Worm (Caenorhabditis elegans): ENCODE data around the gene tag-65.

tag-65 gene

ce11 chrV:13668337-13668736 lies 10.1 kb downstream of the tag-65 start:
- TF ChIP-seq pha-4 (tag; optimal IDR thresholded peaks at IDR 0.05) (no peak), ztf-11 (tag; optimal IDR thresholded peaks at IDR 0.05) (no peak), mep-1 (tag; optimal IDR thresholded peaks at IDR 0.05) (no peak), unc-120 (tag; optimal IDR thresholded peaks at IDR 0.05; ENCODE audit: poor library complexity, severe bottlenecking) (no peak), sptf-1 (tag; optimal IDR thresholded peaks at IDR 0.05) (peak; percentile 13)

DNA sequence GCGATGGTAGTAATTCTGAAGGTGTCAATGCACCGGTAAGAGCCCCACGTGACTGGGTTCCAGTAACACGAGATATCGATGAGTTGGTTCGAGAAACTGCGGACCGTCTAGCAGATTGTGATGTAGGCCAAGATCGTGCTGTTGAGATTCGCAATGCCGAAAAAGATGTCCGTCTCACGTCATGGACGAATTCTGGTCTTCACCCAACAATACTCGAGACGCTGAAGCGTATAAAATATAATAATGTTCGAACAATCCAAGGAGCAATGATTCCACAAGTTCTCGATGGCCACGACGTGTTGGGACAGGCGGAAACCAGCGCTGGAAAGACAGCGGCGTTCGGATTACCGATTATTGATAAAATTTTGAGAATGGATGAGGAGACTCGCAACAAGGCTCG lies 11.9 kb downstream of the tag-65 start:
- TF ChIP-seq mab-5 (tag; optimal IDR thresholded peaks at IDR 0.05), result no peak
- TF ChIP-seq nhr-28 (tag; optimal IDR thresholded peaks at IDR 0.05), result no peak
- TF ChIP-seq zip-8 (tag; optimal IDR thresholded peaks at IDR 0.05), result no peak
- TF ChIP-seq unc-39 (tag; optimal IDR thresholded peaks at IDR 0.05), result no peak
- TF ChIP-seq drap-1 (GFP tag; optimal IDR thresholded peaks at IDR 0.05), result no peak
- TF ChIP-seq hlh-1 (tag; optimal IDR thresholded peaks at IDR 0.05), result no peak
- no peak for TF ChIP-seq mls-2 (tag; optimal IDR thresholded peaks at IDR 0.05)

DNA sequence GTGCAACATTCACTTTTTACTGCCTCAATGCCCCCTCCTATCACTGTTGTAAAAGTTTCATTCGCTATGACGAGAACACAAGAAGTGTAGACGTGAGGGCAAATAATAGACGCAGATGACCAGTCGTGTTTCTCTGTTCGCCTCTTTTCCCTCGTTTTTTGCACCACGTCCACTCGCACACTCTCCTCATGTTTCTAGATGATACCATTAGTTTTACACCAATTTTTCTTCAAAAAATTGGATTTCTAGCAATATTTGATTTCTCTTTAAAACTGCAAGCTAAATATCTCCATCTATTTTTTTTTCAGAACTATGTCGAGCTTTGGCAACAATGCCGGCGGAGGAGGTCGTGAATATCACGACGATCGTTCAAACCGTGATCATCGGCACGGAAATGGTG lies 13.3 kb downstream of the tag-65 start, which contains the start of gene rde-12:
TSS of gene rde-12 (plus strand) at position 301 of the 400 bp plus-strand sequence.
- no peak for TF ChIP-seq lin-32 (GFP tag; optimal IDR thresholded peaks at IDR 0.05)
- no peak for TF ChIP-seq cnd-1 (tag; optimal IDR thresholded peaks at IDR 0.05)
- TF ChIP-seq nhr-237 (tag; optimal IDR thresholded peaks at IDR 0.05), result no peak
- TF ChIP-seq zip-8 (tag; optimal IDR thresholded peaks at IDR 0.05), result no peak
- TF ChIP-seq elt-1 (tag; optimal IDR thresholded peaks at IDR 0.05; ENCODE audit: borderline replicate concordance, insufficient read depth), result no peak
- TF ChIP-seq elt-3 (tag; optimal IDR thresholded peaks at IDR 0.05), result no peak
- TF ChIP-seq ceh-43 (GFP tag; optimal IDR thresholded peaks at IDR 0.05), result no peak
- TF ChIP-seq ham-2 (GFP tag; optimal IDR thresholded peaks at IDR 0.05), result no peak
- TF ChIP-seq M03D4.4 (tag; optimal IDR thresholded peaks at IDR 0.05), result no peak
- TF ChIP-seq mls-2 (tag; optimal IDR thresholded peaks at IDR 0.05), result no peak
- peak; percentile 33 for TF ChIP-seq hlh-1 (tag; optimal IDR thresholded peaks at IDR 0.05)
- TF ChIP-seq ces-1 (GFP tag; optimal IDR thresholded peaks at IDR 0.05), result no peak
- TF ChIP-seq lin-13 (tag; optimal IDR thresholded peaks at IDR 0.05), result no peak
- peak; percentile 26 for TF ChIP-seq nhr-2 (tag; optimal IDR thresholded peaks at IDR 0.05)

DNA sequence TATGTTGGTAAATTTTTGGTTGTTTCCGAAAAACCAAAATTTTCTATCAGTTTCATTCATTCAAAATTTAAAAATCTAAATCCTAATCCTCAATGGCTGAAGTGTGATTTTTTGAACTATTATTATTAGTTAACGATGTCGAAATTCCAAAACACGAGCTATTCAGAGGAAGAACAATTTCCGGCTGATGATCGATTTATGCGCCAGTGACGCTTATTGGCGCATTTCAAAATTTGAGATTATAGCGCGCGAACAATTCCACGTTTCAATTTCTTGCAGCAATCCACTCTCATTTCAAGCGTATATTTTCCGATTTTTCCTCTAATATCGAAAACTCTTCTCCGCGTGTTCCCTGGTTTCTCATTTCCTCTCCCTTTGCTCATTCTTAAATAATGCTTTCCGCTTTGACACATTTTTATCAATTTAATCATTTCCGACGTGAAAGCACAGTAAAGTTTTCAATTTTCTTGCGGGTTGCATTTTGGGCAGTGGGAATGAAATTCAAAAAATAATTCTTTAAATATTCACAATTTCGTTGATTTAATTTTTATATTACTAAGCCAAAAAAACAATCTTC lies 14.0 kb downstream of the tag-65 start:
- TF ChIP-seq mep-1 (tag; optimal IDR thresholded peaks at IDR 0.05), result peak; percentile 30
- TF ChIP-seq pha-4 (tag; optimal IDR thresholded peaks at IDR 0.05), result no peak

DNA sequence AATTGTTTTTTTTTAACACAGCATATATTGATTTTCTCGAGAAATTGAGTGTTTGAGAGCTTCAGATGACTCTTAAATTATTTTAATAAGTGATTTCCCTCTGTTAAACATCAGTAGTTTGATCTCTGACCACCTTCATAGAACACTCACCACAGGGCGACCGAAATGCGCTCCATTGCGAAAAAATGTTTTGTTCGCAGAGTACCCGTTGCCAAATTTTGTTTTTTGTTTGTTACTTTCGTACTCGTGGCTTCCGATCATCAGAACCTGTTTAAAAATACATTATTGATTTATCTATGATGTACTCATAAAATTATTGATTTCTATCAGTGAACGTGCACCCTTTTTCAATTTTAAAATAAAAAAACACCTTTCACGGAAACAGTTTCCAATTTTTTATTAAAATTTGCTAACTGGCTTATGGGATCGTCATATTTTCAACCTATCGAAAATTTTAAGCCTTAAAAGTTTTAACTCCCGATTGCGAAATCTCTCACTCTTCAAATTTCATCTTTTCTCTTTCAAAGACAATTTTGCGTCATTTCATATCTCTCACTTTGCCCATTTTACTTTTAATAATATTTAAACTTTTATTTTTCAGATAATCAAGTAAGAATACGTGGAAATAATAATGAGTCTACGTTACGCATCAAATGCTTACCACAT lies 17.6 kb downstream of the tag-65 start, which contains the start of gene letm-1:
TSS of gene letm-1 (plus strand) at position 598 of the 666 bp plus-strand sequence.
- no peak for TF ChIP-seq bed-3 (GFP tag; optimal IDR thresholded peaks at IDR 0.05)
- peak; percentile 4 for TF ChIP-seq mep-1 (tag; optimal IDR thresholded peaks at IDR 0.05)

- TF ChIP-seq ceh-43 (GFP tag; optimal IDR thresholded peaks at IDR 0.05) (no peak), elt-3 (tag; optimal IDR thresholded peaks at IDR 0.05) (no peak), nhr-12 (tag; optimal IDR thresholded peaks at IDR 0.05) (no peak), nhr-2 (tag; optimal IDR thresholded peaks at IDR 0.05) (no peak), ces-1 (GFP tag; optimal IDR thresholded peaks at IDR 0.05) (no peak), tbx-8 (GFP tag; optimal IDR thresholded peaks at IDR 0.05) (no peak), nhr-28 (tag; optimal IDR thresholded peaks at IDR 0.05) (no peak), lsy-2 (tag; optimal IDR thresholded peaks at IDR 0.05) (no peak), elt-1 (tag; optimal IDR thresholded peaks at IDR 0.05; ENCODE audit: borderline replicate concordance, insufficient read depth) (no peak), sptf-1 (tag; optimal IDR thresholded peaks at IDR 0.05) (no peak), nhr-76 (tag; optimal IDR thresholded peaks at IDR 0.05) (no peak), unc-39 (tag; optimal IDR thresholded peaks at IDR 0.05) (no peak), pha-4 (tag; optimal IDR thresholded peaks at IDR 0.05) (no peak), snpc-4 (tag; optimal IDR thresholded peaks at IDR 0.05) (no peak), unc-120 (tag; optimal IDR thresholded peaks at IDR 0.05; ENCODE audit: poor library complexity, severe bottlenecking) (no peak), lin-32 (GFP tag; optimal IDR thresholded peaks at IDR 0.05) (no peak), nhr-237 (tag; optimal IDR thresholded peaks at IDR 0.05) (no peak)
These were observed 18.3 kb downstream of the tag-65 start for ce11 chrV:13660115-13660514.
